Worm (Caenorhabditis elegans) whole organism, L2 larva: ENCODE results near the gene srh-68.

Experiments used
- F13H6.1 ChIP-seq: sonication (generic microtip); optimal IDR thresholded peaks from 2 replicates; lab custom pipeline; 2016; ENCODE audit warnings: missing genetic modification characterization, missing compliant biosample characterization
- R02D3.7 ChIP-seq: fragments of 150-350 bp; optimal IDR thresholded peaks from 2 replicates; lab custom pipeline; 2014; ENCODE audit warnings: missing biosample characterization, missing genetic modification characterization
- Y55F3AM.14 ChIP-seq: fragments of 200-800 bp; sonication (Bioruptor generic); optimal IDR thresholded peaks from 2 replicates; lab custom pipeline; 2018; ENCODE audit warnings: mild to moderate bottlenecking, missing genetic modification characterization, missing compliant biosample characterization
- ama-1 ChIP-seq: fragments of 150-350 bp; optimal IDR thresholded peaks from 2 replicates; lab custom pipeline; 2018; ENCODE audit warnings: inconsistent platforms
- blmp-1 ChIP-seq: sonication (generic microtip); optimal IDR thresholded peaks from 2 replicates; lab custom pipeline; 2017; ENCODE audit warnings: missing genetic modification characterization, mild to moderate bottlenecking, missing compliant biosample characterization, antibody characterized with exemption, moderate library complexity; ENCODE audit not compliant: insufficient read depth
- elt-3 ChIP-seq: sonication (generic microtip); optimal IDR thresholded peaks from 2 replicates; lab custom pipeline; 2017; ENCODE audit warnings: missing biosample characterization, missing genetic modification characterization
- lin-39 ChIP-seq: fragments of 150-350 bp; optimal IDR thresholded peaks from 2 replicates; lab custom pipeline; 2014; ENCODE audit warnings: missing biosample characterization, missing genetic modification reagents, missing genetic modification characterization
- lsy-2 ChIP-seq, 2 experiments: fragments of 150-350 bp in 1 of 2; sonication (generic microtip) in 1 of 2; optimal IDR thresholded peaks; 2 replicates each; lab custom pipeline; 2014 to 2017; ENCODE audit warnings: missing biosample characterization in 2 of 2, missing genetic modification characterization in 2 of 2
- mdl-1 ChIP-seq, 2 experiments: fragments of 150-350 bp in 1 of 2; sonication (generic microtip) in 1 of 2; optimal IDR thresholded peaks; 2 replicates each; lab custom pipeline; 2017; ENCODE audit warnings: missing biosample characterization in 2 of 2, missing genetic modification characterization in 2 of 2
- nhr-21 ChIP-seq: fragments of 150-350 bp; optimal IDR thresholded peaks from 2 replicates; lab custom pipeline; 2014; ENCODE audit warnings: missing biosample characterization, missing genetic modification characterization
- skn-1 ChIP-seq: sonication (generic microtip); optimal IDR thresholded peaks from 2 replicates; lab custom pipeline; 2017; ENCODE audit warnings: missing biosample characterization, missing genetic modification characterization
- unc-55 ChIP-seq: fragments of 150-350 bp; sonication (generic microtip); optimal IDR thresholded peaks from 3 replicates; lab custom pipeline; 2014; ENCODE audit warnings: missing biosample characterization, missing genetic modification reagents, missing genetic modification characterization
- unc-62 ChIP-seq: fragments of 150-350 bp; optimal IDR thresholded peaks from 2 replicates; lab custom pipeline; 2014; ENCODE audit warnings: missing biosample characterization, missing genetic modification reagents, missing genetic modification characterization

DNA sequence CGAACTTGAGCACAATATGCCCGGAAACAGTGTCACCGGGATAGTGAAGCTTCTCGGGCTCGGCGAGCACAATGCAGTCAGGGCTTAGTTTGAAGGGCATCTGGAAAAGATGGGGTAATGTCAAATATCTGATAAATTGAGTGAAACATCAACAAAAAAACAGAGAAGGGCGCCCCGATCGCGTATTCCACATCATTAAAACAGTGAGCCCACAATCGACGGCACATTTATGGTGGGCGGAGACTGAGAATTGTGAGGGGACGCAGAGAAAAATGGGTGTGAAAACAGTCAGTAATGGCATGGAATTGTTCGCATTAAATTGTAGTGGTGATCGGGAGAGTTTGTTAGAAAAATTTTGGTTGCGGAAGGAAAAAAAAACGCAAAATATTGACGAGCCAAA lies 26.3 kb upstream of the srh-68 start, which contains the start of gene arrd-9:
- TF ChIP-seq lin-39 (no peak), elt-3 (tag; lab: Kevin White, UChicago) (no peak), F13H6.1 (no peak), unc-55 (GFP tag; lab: Kevin White, UChicago) (no peak), nhr-21 (tag; lab: Kevin White, UChicago) (no peak), Y55F3AM.14 (GFP tag; lab: Kevin White, UChicago) (no peak), blmp-1 (tag; lab: Kevin White, UChicago) (no peak), ama-1 (lab: Kevin White, UChicago) (no peak), unc-62 (GFP tag; lab: Kevin White, UChicago) (no peak), skn-1 (tag; lab: Kevin White, UChicago) (no peak), mdl-1 (tag; optimal IDR thresholded peaks at IDR 0.05; lab: Kevin White, UChicago) (no peak), lsy-2 (tag; optimal IDR thresholded peaks at IDR 0.05; lab: Kevin White, UChicago) (no peak), R02D3.7 (tag; lab: Kevin White, UChicago) (no peak)
